Fruit fly (Drosophila melanogaster): Measurements from ENCODE around the gene CG11373.

The CG11373 gene

dm6 chr3R:5927841-5928240, 32.9 kb downstream of the CG11373 start:
- TF ChIP-seq CG17801 (GFP tag; optimal IDR thresholded peaks at IDR 0.05; ENCODE audit: partially characterized antibody) = no peak

DNA sequence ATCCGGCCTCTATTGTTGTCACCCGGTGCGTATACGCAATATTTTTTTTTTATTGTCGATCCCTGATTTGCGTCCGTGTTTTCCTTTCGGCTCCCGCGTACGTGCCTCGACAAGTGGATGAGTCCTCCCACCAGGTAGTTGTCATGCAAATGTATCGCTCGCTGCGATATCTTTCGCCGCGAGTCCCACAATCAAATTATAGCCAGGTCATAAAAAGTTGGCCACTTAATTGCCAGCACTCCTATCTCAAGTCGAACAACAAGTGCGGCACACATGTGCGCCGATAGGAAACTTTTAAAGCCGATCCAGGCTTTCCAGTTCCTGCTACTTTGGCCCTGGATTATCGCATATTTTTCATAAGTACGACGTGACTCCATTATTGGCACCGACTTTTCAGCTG, 36.1 kb downstream of the CG11373 start:
- no peak for TF ChIP-seq CG17801 (GFP tag; optimal IDR thresholded peaks at IDR 0.05; ENCODE audit: partially characterized antibody)
